Worm (Caenorhabditis elegans) whole organism, midembryonic: ENCODE measurements around the gene C06A12.8.

ENCODE experiments used
- T22C8.4 ChIP-seq: fragments of 200-800 bp; sonication (Bioruptor generic); IDR thresholded peaks from 2 replicates; pipeline ENCODE4 v1.3.6; 2022; ENCODE audit warnings: missing genetic modification characterization, missing compliant biosample characterization
- cog-1 ChIP-seq: sonication (generic microtip); optimal IDR thresholded peaks from 2 replicates; lab custom pipeline; 2016; ENCODE audit warnings: missing genetic modification characterization, missing compliant biosample characterization

- TF ChIP-seq cog-1 = no peak
- no peak for TF ChIP-seq T22C8.4 (GFP tag; lab: Robert Waterston, UW)
Measured at ce11 chrIV:17417723-17418122, 19.4 kb upstream of the C06A12.8 start, which contains the start of gene npr-26.
